Worm (Caenorhabditis elegans) whole organism, L2 larva: ENCODE data around the gene C29F9.5.

Experiments
- C34F6.9 ChIP-seq: fragments of 150-350 bp; optimal IDR thresholded peaks from 2 replicates; lab custom pipeline; 2014; ENCODE audit warnings: missing biosample characterization, missing genetic modification characterization
- F13H6.1 ChIP-seq: sonication (generic microtip); optimal IDR thresholded peaks from 2 replicates; lab custom pipeline; 2016; ENCODE audit warnings: missing genetic modification characterization, missing compliant biosample characterization
- R02D3.7 ChIP-seq: fragments of 150-350 bp; optimal IDR thresholded peaks from 2 replicates; lab custom pipeline; 2014; ENCODE audit warnings: missing biosample characterization, missing genetic modification characterization
- Y55F3AM.14 ChIP-seq: fragments of 200-800 bp; sonication (Bioruptor generic); optimal IDR thresholded peaks from 2 replicates; lab custom pipeline; 2018; ENCODE audit warnings: mild to moderate bottlenecking, missing genetic modification characterization, missing compliant biosample characterization
- ZK546.5 ChIP-seq: sonication (generic microtip); optimal IDR thresholded peaks from 2 replicates; lab custom pipeline; 2017; ENCODE audit warnings: missing biosample characterization, missing genetic modification characterization
- alr-1 ChIP-seq: fragments of 150-350 bp; optimal IDR thresholded peaks from 2 replicates; lab custom pipeline; 2014; ENCODE audit warnings: missing biosample characterization, missing genetic modification characterization
- aly-2 ChIP-seq: fragments of 150-350 bp; optimal IDR thresholded peaks from 2 replicates; lab custom pipeline; 2014; ENCODE audit warnings: missing biosample characterization, missing genetic modification characterization
- ama-1 ChIP-seq: fragments of 150-350 bp; optimal IDR thresholded peaks from 2 replicates; lab custom pipeline; 2018; ENCODE audit warnings: inconsistent platforms
- blmp-1 ChIP-seq: sonication (generic microtip); optimal IDR thresholded peaks from 2 replicates; lab custom pipeline; 2017; ENCODE audit warnings: missing genetic modification characterization, mild to moderate bottlenecking, missing compliant biosample characterization, antibody characterized with exemption, moderate library complexity; ENCODE audit not compliant: insufficient read depth
- ceh-82 ChIP-seq: fragments of 150-350 bp; optimal IDR thresholded peaks from 2 replicates; lab custom pipeline; 2014; ENCODE audit warnings: missing biosample characterization, missing genetic modification characterization
- crh-2 ChIP-seq: sonication (generic microtip); optimal IDR thresholded peaks from 2 replicates; lab custom pipeline; 2017; ENCODE audit warnings: missing biosample characterization, missing genetic modification characterization
- dmd-4 ChIP-seq: sonication (generic microtip); optimal IDR thresholded peaks from 2 replicates; lab custom pipeline; 2017; ENCODE audit warnings: missing biosample characterization, missing genetic modification characterization
- egl-27 ChIP-seq: sonication (generic microtip); optimal IDR thresholded peaks from 3 replicates; lab custom pipeline; 2017; ENCODE audit warnings: missing biosample characterization, missing genetic modification reagents, missing genetic modification characterization
- elt-1 ChIP-seq: fragments of 150-350 bp; optimal IDR thresholded peaks from 2 replicates; lab custom pipeline; 2014; ENCODE audit warnings: missing biosample characterization, missing genetic modification characterization
- gmeb-1 ChIP-seq: fragments of 150-350 bp; optimal IDR thresholded peaks from 2 replicates; lab custom pipeline; 2014; ENCODE audit warnings: missing biosample characterization, missing genetic modification characterization
- lin-11 ChIP-seq: fragments of 150-350 bp; sonication (generic microtip); optimal IDR thresholded peaks from 2 replicates; lab custom pipeline; 2014; ENCODE audit warnings: missing biosample characterization, missing genetic modification characterization, inconsistent platforms, mixed read lengths
- lsy-2 ChIP-seq, 2 experiments: fragments of 150-350 bp in 1 of 2; sonication (generic microtip) in 1 of 2; optimal IDR thresholded peaks; 2 replicates each; lab custom pipeline; 2014 to 2017; ENCODE audit warnings: missing biosample characterization in 2 of 2, missing genetic modification characterization in 2 of 2
- mab-5 ChIP-seq: fragments of 150-350 bp; optimal IDR thresholded peaks from 2 replicates; lab custom pipeline; 2014; ENCODE audit warnings: missing biosample characterization, missing genetic modification characterization
- mdl-1 ChIP-seq, 2 experiments: fragments of 150-350 bp in 1 of 2; sonication (generic microtip) in 1 of 2; optimal IDR thresholded peaks; 2 replicates each; lab custom pipeline; 2017; ENCODE audit warnings: missing biosample characterization in 2 of 2, missing genetic modification characterization in 2 of 2
- nhr-10 ChIP-seq: sonication (generic microtip); optimal IDR thresholded peaks from 2 replicates; lab custom pipeline; 2017; ENCODE audit warnings: missing biosample characterization, missing genetic modification characterization
- nhr-12 ChIP-seq: fragments of 150-350 bp; optimal IDR thresholded peaks from 2 replicates; lab custom pipeline; 2014; ENCODE audit warnings: missing biosample characterization, missing genetic modification characterization
- nhr-21 ChIP-seq: fragments of 150-350 bp; optimal IDR thresholded peaks from 2 replicates; lab custom pipeline; 2014; ENCODE audit warnings: missing biosample characterization, missing genetic modification characterization
- nhr-23 ChIP-seq: fragments of 150-350 bp; optimal IDR thresholded peaks from 2 replicates; lab custom pipeline; 2014; ENCODE audit warnings: missing biosample characterization, missing genetic modification reagents, missing genetic modification characterization
- nhr-237 ChIP-seq: fragments of 150-350 bp; optimal IDR thresholded peaks from 2 replicates; lab custom pipeline; 2014; ENCODE audit warnings: missing biosample characterization, missing genetic modification characterization
- nhr-25 ChIP-seq: fragments of 150-350 bp; sonication (generic microtip); optimal IDR thresholded peaks from 3 replicates; lab custom pipeline; 2014; ENCODE audit warnings: missing biosample characterization, missing genetic modification characterization
- nhr-6 ChIP-seq: fragments of 150-350 bp; optimal IDR thresholded peaks from 2 replicates; lab custom pipeline; 2014; ENCODE audit warnings: missing biosample characterization, missing genetic modification characterization
- peb-1 ChIP-seq: fragments of 150-350 bp; optimal IDR thresholded peaks from 2 replicates; lab custom pipeline; 2014; ENCODE audit warnings: missing biosample characterization, missing genetic modification characterization
- sem-4 ChIP-seq: fragments of 150-350 bp; optimal IDR thresholded peaks from 2 replicates; lab custom pipeline; 2014; ENCODE audit warnings: missing biosample characterization, missing genetic modification reagents, missing genetic modification characterization
- skn-1 ChIP-seq: sonication (generic microtip); optimal IDR thresholded peaks from 2 replicates; lab custom pipeline; 2017; ENCODE audit warnings: missing biosample characterization, missing genetic modification characterization
- sma-9 ChIP-seq, 2 experiments: fragments of 150-350 bp in 1 of 2; sonication (generic microtip) in 1 of 2; optimal IDR thresholded peaks; 2 replicates each; lab custom pipeline; 2014 to 2016; ENCODE audit warnings: missing genetic modification characterization in 2 of 2, mild to moderate bottlenecking in 1 of 2, missing biosample characterization in 1 of 2, missing compliant biosample characterization in 1 of 2, missing genetic modification reagents in 1 of 2, moderate library complexity in 1 of 2
- unc-39 ChIP-seq: fragments of 150-350 bp; optimal IDR thresholded peaks from 2 replicates; lab custom pipeline; 2014; ENCODE audit warnings: missing biosample characterization, missing genetic modification characterization
- unc-55 ChIP-seq: fragments of 150-350 bp; sonication (generic microtip); optimal IDR thresholded peaks from 3 replicates; lab custom pipeline; 2014; ENCODE audit warnings: missing biosample characterization, missing genetic modification reagents, missing genetic modification characterization
- unc-62 ChIP-seq: fragments of 150-350 bp; optimal IDR thresholded peaks from 2 replicates; lab custom pipeline; 2014; ENCODE audit warnings: missing biosample characterization, missing genetic modification reagents, missing genetic modification characterization
- zag-1 ChIP-seq: fragments of 150-350 bp; optimal IDR thresholded peaks from 2 replicates; lab custom pipeline; 2014; ENCODE audit warnings: missing biosample characterization, missing genetic modification characterization
- ztf-1 ChIP-seq: fragments of 200-800 bp; sonication (Bioruptor generic); conservative IDR thresholded peaks from 2 replicates; pipeline ENCODE4 v1.3.6; 2022; ENCODE audit warnings: missing genetic modification characterization, missing compliant biosample characterization
- ztf-11 ChIP-seq: sonication (generic microtip); optimal IDR thresholded peaks from 2 replicates; lab custom pipeline; 2017; ENCODE audit warnings: missing biosample characterization, missing genetic modification characterization
- ztf-4 ChIP-seq: fragments of 150-350 bp; optimal IDR thresholded peaks from 2 replicates; lab custom pipeline; 2014; ENCODE audit warnings: missing biosample characterization, missing genetic modification characterization

Gene C29F9.5

ce11 chrIII:132118-132517 lies 14.8 kb downstream of the C29F9.5 start, which contains the start of gene pals-22:
Gene pals-22, plus strand, starts transcription at chrIII:132418.
- TF ChIP-seq gmeb-1 (tag; lab: Kevin White, UChicago), result no peak
- no peak for TF ChIP-seq ZK546.5 (tag; lab: Kevin White, UChicago)
- no peak for TF ChIP-seq nhr-23
- TF ChIP-seq ztf-4, result no peak
- TF ChIP-seq zag-1, result no peak
- TF ChIP-seq dmd-4 (tag; lab: Kevin White, UChicago), result no peak
- TF ChIP-seq unc-39 (tag; lab: Kevin White, UChicago), result no peak
- TF ChIP-seq unc-62 (GFP tag; lab: Kevin White, UChicago), result no peak
- TF ChIP-seq mdl-1 (tag; optimal IDR thresholded peaks at IDR 0.05; lab: Kevin White, UChicago), result no peak
- TF ChIP-seq ztf-1 (GFP tag; lab: Robert Waterston, UW), result no peak
- TF ChIP-seq nhr-21 (tag; lab: Kevin White, UChicago), result no peak
- no peak for TF ChIP-seq ztf-11 (tag; lab: Kevin White, UChicago)
- no peak for TF ChIP-seq ama-1
- TF ChIP-seq skn-1 (tag; lab: Kevin White, UChicago), result no peak
- TF ChIP-seq, all 48 proteins: peak for 0

ce11 chrIII:134194-134593 lies 16.9 kb downstream of the C29F9.5 start, which contains the start of gene pals-25:
Gene pals-25, plus strand, starts transcription at chrIII:134494.
- TF ChIP-seq ceh-82 (tag; lab: Kevin White, UChicago) (no peak), nhr-23 (no peak), nhr-10 (no peak), Y55F3AM.14 (GFP tag; lab: Kevin White, UChicago) (no peak), lin-11 (tag; lab: Kevin White, UChicago) (no peak), nhr-6 (no peak), mab-5 (no peak), zag-1 (no peak), alr-1 (tag; lab: Kevin White, UChicago) (no peak), unc-39 (tag; lab: Kevin White, UChicago) (no peak), nhr-25 (tag; lab: Kevin White, UChicago) (no peak), ZK546.5 (tag; lab: Kevin White, UChicago) (no peak), unc-62 (GFP tag; lab: Kevin White, UChicago) (no peak), nhr-237 (no peak)

ce11 chrIII:140904-141303 lies 23.6 kb downstream of the C29F9.5 start, which contains the start of gene fbxb-81:
Gene fbxb-81, minus strand, starts transcription at chrIII:141217.
- TF ChIP-seq R02D3.7 (tag; lab: Kevin White, UChicago), result no peak
- TF ChIP-seq ceh-82 (tag; lab: Kevin White, UChicago), result no peak
- no peak for TF ChIP-seq skn-1 (tag; lab: Kevin White, UChicago)
- TF ChIP-seq nhr-12 (tag; lab: Kevin White, UChicago), result no peak
- TF ChIP-seq aly-2 (tag; lab: Kevin White, UChicago), result no peak
- TF ChIP-seq egl-27 (tag; lab: Kevin White, UChicago), result no peak
- no peak for TF ChIP-seq F13H6.1 (tag; lab: Kevin White, UChicago)
- no peak for TF ChIP-seq nhr-23
- no peak for TF ChIP-seq sma-9 (GFP tag; optimal IDR thresholded peaks at IDR 0.05; lab: Kevin White, UChicago)
- TF ChIP-seq sma-9 (tag; optimal IDR thresholded peaks at IDR 0.05; lab: Kevin White, UChicago), result no peak
- TF ChIP-seq ama-1, result no peak
- TF ChIP-seq gmeb-1 (tag; lab: Kevin White, UChicago), result no peak
- no peak for TF ChIP-seq mab-5
- TF ChIP-seq nhr-25 (tag; lab: Kevin White, UChicago), result no peak
- no peak for TF ChIP-seq sem-4 (tag; lab: Kevin White, UChicago)
- no peak for TF ChIP-seq unc-55 (GFP tag; lab: Kevin White, UChicago)
- no peak for TF ChIP-seq peb-1 (tag; lab: Kevin White, UChicago)

- no peak for TF ChIP-seq Y55F3AM.14 (GFP tag; lab: Kevin White, UChicago)
- no peak for TF ChIP-seq ztf-1 (GFP tag; lab: Robert Waterston, UW)
- no peak for TF ChIP-seq C34F6.9 (tag; lab: Kevin White, UChicago)
- no peak for TF ChIP-seq lin-11 (tag; lab: Kevin White, UChicago)
- no peak for TF ChIP-seq nhr-21 (tag; lab: Kevin White, UChicago)
- TF ChIP-seq ZK546.5 (tag; lab: Kevin White, UChicago), result no peak
- no peak for TF ChIP-seq mdl-1 (tag; optimal IDR thresholded peaks at IDR 0.05; lab: Kevin White, UChicago)
- TF ChIP-seq peb-1 (tag; lab: Kevin White, UChicago), result no peak
- TF ChIP-seq ztf-4, result no peak
- TF ChIP-seq nhr-237, result no peak
- TF ChIP-seq nhr-10, result no peak
- TF ChIP-seq lsy-2 (tag; optimal IDR thresholded peaks at IDR 0.05; lab: Kevin White, UChicago), result no peak
- no peak for TF ChIP-seq crh-2 (tag; lab: Kevin White, UChicago)
- no peak for TF ChIP-seq sma-9 (GFP tag; optimal IDR thresholded peaks at IDR 0.05; lab: Kevin White, UChicago)
- no peak for TF ChIP-seq sma-9 (tag; optimal IDR thresholded peaks at IDR 0.05; lab: Kevin White, UChicago)
- no peak for TF ChIP-seq blmp-1 (tag; lab: Kevin White, UChicago)
- TF ChIP-seq elt-1 (tag; lab: Kevin White, UChicago), result no peak
- no peak for TF ChIP-seq nhr-23
- TF ChIP-seq dmd-4 (tag; lab: Kevin White, UChicago), result no peak
- TF ChIP-seq zag-1, result no peak
- TF ChIP-seq, all 48 proteins: peak for 0
Measured at ce11 chrIII:143121-143520, 25.8 kb downstream of the C29F9.5 start, which contains the start of gene fbxb-82. Gene fbxb-82, minus strand, starts transcription at chrIII:143221.
